Worm (Caenorhabditis elegans): ENCODE data around the gene ppk-3.

DNA sequence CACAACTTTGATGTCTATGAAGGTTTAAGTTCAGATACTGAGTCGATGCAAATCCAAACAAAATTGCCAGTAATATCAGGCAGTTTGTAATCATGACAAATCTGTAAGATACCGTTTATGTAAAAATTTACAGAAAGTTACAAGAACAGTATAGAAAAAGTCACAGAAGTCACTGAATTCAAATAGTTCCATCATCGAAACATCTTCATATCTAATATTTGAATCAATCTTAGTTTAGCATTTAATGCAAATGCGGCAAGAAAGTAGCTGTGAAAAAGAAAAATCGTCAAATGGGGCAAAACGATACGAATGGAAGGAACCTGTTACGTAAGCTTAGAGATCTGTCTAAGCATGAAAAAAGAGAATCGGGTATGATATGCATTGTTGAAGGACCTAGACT lies 32.3 kb downstream of the ppk-3 start, which contains the start of gene gmap-2:
- TF ChIP-seq efl-1 (GFP tag; optimal IDR thresholded peaks at IDR 0.05) (no peak), B0035.1 (tag; optimal IDR thresholded peaks at IDR 0.05) (no peak), egl-18 (GFP tag; IDR thresholded peaks at IDR 0.05) (no peak), zim-3 (tag; optimal IDR thresholded peaks at IDR 0.05) (no peak), pha-4 (tag; optimal IDR thresholded peaks at IDR 0.05) (no peak), F52B5.7 (tag; optimal IDR thresholded peaks at IDR 0.05) (no peak), rpc-1 (optimal IDR thresholded peaks at IDR 0.05) (no peak), rpc-1 (tag; optimal IDR thresholded peaks at IDR 0.05) (no peak), mcd-1 (GFP tag; IDR thresholded peaks at IDR 0.05) (no peak), hlh-12 (tag; optimal IDR thresholded peaks at IDR 0.05) (no peak), ama-1 (optimal IDR thresholded peaks at IDR 0.05) (no peak), ama-1 (GFP tag; optimal IDR thresholded peaks at IDR 0.05) (no peak), bed-2 (GFP tag; IDR thresholded peaks at IDR 0.05) (no peak), Y56A3A.18 (GFP tag; IDR thresholded peaks at IDR 0.05) (no peak), nhr-120 (GFP tag; IDR thresholded peaks at IDR 0.05) (no peak)

Measured in whole organism, young adult.